Worm (Caenorhabditis elegans) whole organism, early embryonic: Measurements from ENCODE around the gene F46E10.3.

ENCODE experiments used
- B0310.2 ChIP-seq: sonication (generic microtip); optimal IDR thresholded peaks from 2 replicates; lab custom pipeline; 2016; ENCODE audit warnings: mild to moderate bottlenecking, missing genetic modification characterization, missing compliant biosample characterization
- ama-1 ChIP-seq: fragments of 150-350 bp; optimal IDR thresholded peaks from 2 replicates; lab custom pipeline; 2014
- ceh-36 ChIP-seq: sonication (generic microtip); optimal IDR thresholded peaks from 2 replicates; lab custom pipeline; 2016; ENCODE audit warnings: missing genetic modification characterization, inconsistent platforms, missing compliant biosample characterization
- ets-7 ChIP-seq: sonication (generic microtip); optimal IDR thresholded peaks from 2 replicates; lab custom pipeline; 2016; ENCODE audit warnings: missing genotype, missing genetic modification characterization, missing compliant biosample characterization
- flt-1 ChIP-seq: fragments of 200-800 bp; sonication (Bioruptor generic); IDR thresholded peaks from 2 replicates; pipeline ENCODE4 v1.3.6; 2022; ENCODE audit warnings: missing genetic modification characterization, missing compliant biosample characterization
- hmbx-1 ChIP-seq: sonication (generic microtip); optimal IDR thresholded peaks from 2 replicates; lab custom pipeline; 2016; ENCODE audit warnings: mild to moderate bottlenecking, missing genetic modification characterization, missing compliant biosample characterization
- hmg-4 ChIP-seq: fragments of 200-800 bp; sonication (Bioruptor generic); optimal IDR thresholded peaks from 2 replicates; lab custom pipeline; 2018; ENCODE audit warnings: mild to moderate bottlenecking, missing genetic modification characterization, missing compliant biosample characterization
- hnd-1 ChIP-seq: sonication (generic microtip); optimal IDR thresholded peaks from 2 replicates; lab custom pipeline; 2016; ENCODE audit warnings: missing genetic modification characterization, missing compliant biosample characterization
- pes-1 ChIP-seq: fragments of 200-800 bp; sonication (Bioruptor generic); IDR thresholded peaks from 2 replicates; pipeline ENCODE4 v1.3.6; 2022; ENCODE audit warnings: missing genetic modification reagents, missing genetic modification characterization, missing compliant biosample characterization
- scrt-1 ChIP-seq: fragments of 200-800 bp; sonication (Bioruptor generic); IDR thresholded peaks from 2 replicates; pipeline ENCODE4 v1.3.6; 2022; ENCODE audit warnings: missing genetic modification characterization, missing compliant biosample characterization
- sea-1 ChIP-seq: fragments of 200-800 bp; sonication (Bioruptor generic); conservative IDR thresholded peaks from 2 replicates; pipeline ENCODE4 v1.3.6; 2022; ENCODE audit warnings: missing genetic modification characterization, missing compliant biosample characterization
- tbx-11 ChIP-seq: fragments of 200-800 bp; sonication (Bioruptor generic); IDR thresholded peaks from 2 replicates; pipeline ENCODE4 v1.3.6; 2022; ENCODE audit warnings: missing genetic modification characterization, missing compliant biosample characterization
- tbx-37 ChIP-seq: fragments of 200-800 bp; sonication (Bioruptor generic); conservative IDR thresholded peaks from 2 replicates; pipeline ENCODE4 v1.3.6; 2022; ENCODE audit warnings: missing genetic modification reagents, missing genetic modification characterization, missing compliant biosample characterization

DNA sequence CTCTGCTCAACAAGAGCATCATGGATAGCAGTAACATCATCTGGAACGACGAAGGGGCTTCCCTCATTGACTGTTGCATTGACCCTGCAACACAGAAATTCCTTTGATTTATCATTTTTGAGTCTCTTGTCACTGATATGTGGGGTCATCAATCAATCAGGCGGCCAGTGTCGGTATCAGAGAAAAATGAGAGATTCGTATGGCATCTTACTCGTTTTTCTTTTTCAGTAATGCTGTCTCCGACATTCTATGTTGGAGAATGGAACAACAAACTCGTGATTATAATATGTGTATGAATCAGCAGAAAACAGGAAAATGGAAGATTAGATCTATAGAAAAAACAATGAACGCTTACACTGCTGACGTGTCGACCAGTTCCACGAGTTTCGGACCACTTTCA is 14.9 kb upstream of the F46E10.3 start:
- TF ChIP-seq tbx-37 (GFP tag; lab: Robert Waterston, UW) (no peak), flt-1 (no peak), ets-7 (tag; lab: Kevin White, UChicago) (no peak), ama-1 (lab: Kevin White, UChicago) (no peak), ceh-36 (tag; lab: Kevin White, UChicago) (no peak), B0310.2 (tag; lab: Kevin White, UChicago) (no peak), sea-1 (no peak), hmbx-1 (tag; lab: Kevin White, UChicago) (no peak), pes-1 (GFP tag; lab: Robert Waterston, UW) (no peak), scrt-1 (GFP tag; lab: Robert Waterston, UW) (no peak), tbx-11 (GFP tag; lab: Robert Waterston, UW) (no peak), hmg-4 (no peak), hnd-1 (tag; lab: Kevin White, UChicago) (no peak)
